Fruit fly (Drosophila melanogaster): ENCODE results near the gene CG15446.
A peak's percentile ranks its signal among the peaks of the same experiment; 100 is the strongest.

dm6 chrX:21060579-21060978 lies 41.4 kb downstream of the CG15446 start:
- TF ChIP-seq CG5204 (GFP tag; optimal IDR thresholded peaks at IDR 0.05) (no peak), Crg-1 (GFP tag; optimal IDR thresholded peaks at IDR 0.05) (no peak), CG11617 (GFP tag; optimal IDR thresholded peaks at IDR 0.05) (no peak), pad (GFP tag; optimal IDR thresholded peaks at IDR 0.05) (no peak), CG1620 (GFP tag; optimal IDR thresholded peaks at IDR 0.05) (no peak), CG33017 (tag; optimal IDR thresholded peaks at IDR 0.05) (no peak), toe (GFP tag; optimal IDR thresholded peaks at IDR 0.05) (no peak), bab1 (GFP tag; optimal IDR thresholded peaks at IDR 0.05) (peak; percentile 28), ovo (GFP tag; optimal IDR thresholded peaks at IDR 0.05) (no peak), tj (GFP tag; optimal IDR thresholded peaks at IDR 0.05) (peak; percentile 79), cnc (optimal IDR thresholded peaks at IDR 0.05) (no peak), CG12768 (GFP tag; optimal IDR thresholded peaks at IDR 0.05) (no peak), CG7101 (tag; optimal IDR thresholded peaks at IDR 0.05) (no peak)
